Worm (Caenorhabditis elegans) whole organism, early embryonic: ENCODE measurements around the gene osta-2.

Experiments
- B0310.2 ChIP-seq: sonication (generic microtip); optimal IDR thresholded peaks from 2 replicates; lab custom pipeline; 2016; ENCODE audit warnings: mild to moderate bottlenecking, missing genetic modification characterization, missing compliant biosample characterization
- F13C5.2 ChIP-seq: sonication (generic microtip); optimal IDR thresholded peaks from 2 replicates; lab custom pipeline; 2017; ENCODE audit warnings: mild to moderate bottlenecking, missing genetic modification characterization, inconsistent platforms, missing compliant biosample characterization
- aly-1 ChIP-seq: sonication (generic microtip); optimal IDR thresholded peaks from 2 replicates; lab custom pipeline; 2016; ENCODE audit warnings: missing genetic modification characterization, missing compliant biosample characterization
- ama-1 ChIP-seq: fragments of 150-350 bp; optimal IDR thresholded peaks from 2 replicates; lab custom pipeline; 2014
- ceh-13 ChIP-seq: fragments of 200-800 bp; sonication (Bioruptor generic); optimal IDR thresholded peaks from 2 replicates; lab custom pipeline; 2018; ENCODE audit warnings: mild to moderate bottlenecking, missing genetic modification characterization, missing compliant biosample characterization
- ceh-36 ChIP-seq: sonication (generic microtip); optimal IDR thresholded peaks from 2 replicates; lab custom pipeline; 2016; ENCODE audit warnings: missing genetic modification characterization, inconsistent platforms, missing compliant biosample characterization
- ets-7 ChIP-seq: sonication (generic microtip); optimal IDR thresholded peaks from 2 replicates; lab custom pipeline; 2016; ENCODE audit warnings: missing genotype, missing genetic modification characterization, missing compliant biosample characterization
- flt-1 ChIP-seq: fragments of 200-800 bp; sonication (Bioruptor generic); IDR thresholded peaks from 2 replicates; pipeline ENCODE4 v1.3.6; 2022; ENCODE audit warnings: missing genetic modification characterization, missing compliant biosample characterization
- hmbx-1 ChIP-seq: sonication (generic microtip); optimal IDR thresholded peaks from 2 replicates; lab custom pipeline; 2016; ENCODE audit warnings: mild to moderate bottlenecking, missing genetic modification characterization, missing compliant biosample characterization
- hmg-4 ChIP-seq: fragments of 200-800 bp; sonication (Bioruptor generic); optimal IDR thresholded peaks from 2 replicates; lab custom pipeline; 2018; ENCODE audit warnings: mild to moderate bottlenecking, missing genetic modification characterization, missing compliant biosample characterization
- hnd-1 ChIP-seq: sonication (generic microtip); optimal IDR thresholded peaks from 2 replicates; lab custom pipeline; 2016; ENCODE audit warnings: missing genetic modification characterization, missing compliant biosample characterization
- pes-1 ChIP-seq: fragments of 200-800 bp; sonication (Bioruptor generic); IDR thresholded peaks from 2 replicates; pipeline ENCODE4 v1.3.6; 2022; ENCODE audit warnings: missing genetic modification reagents, missing genetic modification characterization, missing compliant biosample characterization
- scrt-1 ChIP-seq: fragments of 200-800 bp; sonication (Bioruptor generic); IDR thresholded peaks from 2 replicates; pipeline ENCODE4 v1.3.6; 2022; ENCODE audit warnings: missing genetic modification characterization, missing compliant biosample characterization
- sea-1 ChIP-seq: fragments of 200-800 bp; sonication (Bioruptor generic); conservative IDR thresholded peaks from 2 replicates; pipeline ENCODE4 v1.3.6; 2022; ENCODE audit warnings: missing genetic modification characterization, missing compliant biosample characterization
- tbx-11 ChIP-seq: fragments of 200-800 bp; sonication (Bioruptor generic); IDR thresholded peaks from 2 replicates; pipeline ENCODE4 v1.3.6; 2022; ENCODE audit warnings: missing genetic modification characterization, missing compliant biosample characterization
- tbx-37 ChIP-seq: fragments of 200-800 bp; sonication (Bioruptor generic); conservative IDR thresholded peaks from 2 replicates; pipeline ENCODE4 v1.3.6; 2022; ENCODE audit warnings: missing genetic modification reagents, missing genetic modification characterization, missing compliant biosample characterization
- tra-4 ChIP-seq: sonication (generic microtip); optimal IDR thresholded peaks from 2 replicates; lab custom pipeline; 2017; ENCODE audit warnings: missing genetic modification characterization, missing compliant biosample characterization

The osta-2 gene

DNA sequence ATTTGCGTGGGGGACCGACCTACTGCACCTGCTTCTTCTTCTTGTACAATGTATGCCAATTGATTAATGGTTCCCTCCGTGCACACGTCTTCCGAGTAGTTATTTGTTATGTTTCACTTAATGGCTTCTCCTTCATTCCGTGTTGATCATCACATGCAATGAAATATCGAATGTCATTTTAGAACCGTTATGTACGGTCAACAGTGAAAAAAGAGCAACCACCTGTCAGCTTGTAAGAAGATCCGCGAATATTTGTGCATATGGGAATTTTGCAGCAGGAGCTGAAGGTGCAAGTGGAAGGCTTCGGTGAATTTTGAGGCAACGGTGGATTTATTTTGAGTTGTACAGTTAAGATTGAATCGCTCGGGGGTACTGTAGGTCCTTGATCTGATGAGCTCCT is 29.1 kb downstream of the osta-2 start:
- no peak for TF ChIP-seq F13C5.2 (tag; lab: Kevin White, UChicago)
- TF ChIP-seq hmg-4 (GFP tag; lab: Kevin White, UChicago) = no peak
- no peak for TF ChIP-seq ceh-36 (tag; lab: Kevin White, UChicago)

DNA sequence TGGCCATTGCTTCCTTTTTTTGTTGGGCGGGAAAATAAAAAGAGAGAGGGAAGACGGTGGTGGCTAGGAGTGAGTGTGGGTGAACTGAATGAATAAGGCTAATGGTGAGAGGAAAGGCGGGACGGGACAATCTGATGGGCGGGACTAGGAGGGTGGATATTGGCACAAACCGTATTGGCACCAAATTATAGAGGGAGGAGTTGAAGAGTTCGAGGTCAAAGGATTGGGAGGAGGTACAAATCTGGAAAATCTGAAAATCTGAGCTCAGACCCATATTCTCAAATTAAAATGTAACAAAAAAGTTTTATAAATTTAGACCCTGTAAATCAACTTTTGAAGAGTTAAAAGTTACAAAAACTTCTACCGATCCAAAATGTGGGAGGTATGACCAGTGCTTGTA is 31.3 kb downstream of the osta-2 start, which contains the start of gene hlh-14:
Gene hlh-14, minus strand, starts transcription at position 101 of the 400 bp plus-strand sequence.
- no peak for TF ChIP-seq hmbx-1 (tag; lab: Kevin White, UChicago)
- no peak; the same call in 1 of the 2 replicates for TF ChIP-seq scrt-1 (GFP tag; lab: Robert Waterston, UW)
- no peak for TF ChIP-seq ceh-36 (tag; lab: Kevin White, UChicago)
- TF ChIP-seq tra-4 (tag; lab: Kevin White, UChicago) = no peak

DNA sequence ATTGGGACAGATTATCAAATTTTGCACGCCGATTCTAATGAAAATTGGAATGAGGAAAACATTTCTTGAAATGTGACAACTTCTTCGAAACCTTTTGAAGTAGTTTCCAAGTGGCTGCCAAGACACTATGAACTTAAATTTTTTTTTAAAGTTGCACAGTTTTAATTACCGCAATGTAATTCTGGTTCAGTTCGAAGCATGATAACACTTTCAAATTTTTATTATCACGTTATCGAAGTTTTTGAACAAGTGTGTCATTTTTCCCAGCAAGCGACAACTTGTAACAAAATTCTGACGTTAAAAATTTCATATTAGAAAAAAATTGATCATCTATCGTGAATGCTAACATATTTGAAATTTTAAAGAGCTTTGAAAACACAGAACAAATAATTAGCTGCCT is 35.3 kb downstream of the osta-2 start:
- TF ChIP-seq hmbx-1 (tag; lab: Kevin White, UChicago) (no peak), hmg-4 (GFP tag; lab: Kevin White, UChicago) (no peak), scrt-1 (GFP tag; lab: Robert Waterston, UW) (no peak), B0310.2 (no peak), ama-1 (lab: Kevin White, UChicago) (no peak), ceh-13 (GFP tag; lab: Kevin White, UChicago) (no peak), sea-1 (GFP tag; lab: Robert Waterston, UW) (no peak), tbx-11 (GFP tag; lab: Robert Waterston, UW) (no peak), ceh-36 (tag; lab: Kevin White, UChicago) (no peak), pes-1 (GFP tag; lab: Robert Waterston, UW) (no peak), ets-7 (no peak), aly-1 (no peak), tra-4 (tag; lab: Kevin White, UChicago) (no peak), hnd-1 (no peak), tbx-37 (GFP tag; lab: Robert Waterston, UW) (no peak)

DNA sequence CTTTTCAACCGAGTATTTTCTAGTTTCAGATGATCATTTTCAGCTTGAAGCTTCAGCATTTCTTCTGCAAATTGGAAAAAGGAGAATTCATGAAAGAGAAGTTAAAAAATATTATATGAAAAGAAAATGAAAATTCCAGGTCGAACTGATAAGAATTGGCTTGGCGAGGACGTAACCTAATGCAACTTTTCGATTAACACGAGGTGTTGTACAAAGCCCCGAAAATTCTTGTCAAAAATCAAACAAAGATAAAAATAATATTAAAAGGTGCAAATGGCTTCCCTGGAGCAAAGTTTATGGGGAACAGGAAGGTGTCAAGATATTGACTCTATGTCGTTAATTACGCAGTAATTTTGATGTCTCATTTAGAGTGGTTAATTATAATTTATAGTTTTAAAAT is 36.9 kb downstream of the osta-2 start:
- TF ChIP-seq F13C5.2 (tag; lab: Kevin White, UChicago) (no peak), tbx-37 (GFP tag; lab: Robert Waterston, UW) (no peak), hmg-4 (GFP tag; lab: Kevin White, UChicago) (no peak), B0310.2 (no peak), flt-1 (no peak), aly-1 (no peak), hmbx-1 (tag; lab: Kevin White, UChicago) (no peak), ets-7 (no peak), ceh-36 (tag; lab: Kevin White, UChicago) (no peak), hnd-1 (no peak), ceh-13 (GFP tag; lab: Kevin White, UChicago) (no peak), tra-4 (tag; lab: Kevin White, UChicago) (no peak), scrt-1 (GFP tag; lab: Robert Waterston, UW) (no peak), ama-1 (lab: Kevin White, UChicago) (no peak)

DNA sequence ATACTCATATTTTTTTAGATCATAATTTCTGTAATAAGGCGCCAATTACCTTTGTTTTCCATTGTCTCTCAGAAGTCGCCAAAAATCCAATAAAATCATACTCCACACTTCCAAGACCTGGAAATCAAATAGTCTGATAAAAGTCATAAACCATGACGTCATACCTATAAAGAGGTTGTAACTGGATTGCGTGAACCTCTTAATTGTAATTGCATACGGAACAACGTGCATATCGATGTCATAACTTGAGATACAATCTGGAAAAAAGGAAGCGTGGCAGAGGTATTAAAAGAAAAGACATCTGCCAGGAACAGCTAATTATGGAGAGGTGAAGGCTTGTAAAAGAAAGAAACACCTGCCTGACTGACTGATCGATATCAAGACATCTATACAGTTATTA is 37.6 kb downstream of the osta-2 start, which contains the start of gene F10C1.9:
Gene F10C1.9, minus strand, starts transcription at position 197 of the 400 bp plus-strand sequence.
- no peak for TF ChIP-seq tbx-37 (GFP tag; lab: Robert Waterston, UW)
- TF ChIP-seq hmbx-1 (tag; lab: Kevin White, UChicago) = no peak
- no peak for TF ChIP-seq tbx-11 (GFP tag; lab: Robert Waterston, UW)
- no peak for TF ChIP-seq ceh-36 (tag; lab: Kevin White, UChicago)
- TF ChIP-seq hmg-4 (GFP tag; lab: Kevin White, UChicago) = no peak
- TF ChIP-seq F13C5.2 (tag; lab: Kevin White, UChicago) = no peak
- TF ChIP-seq aly-1 = no peak
- TF ChIP-seq ceh-13 (GFP tag; lab: Kevin White, UChicago) = no peak
- no peak for TF ChIP-seq pes-1 (GFP tag; lab: Robert Waterston, UW)
- TF ChIP-seq tra-4 (tag; lab: Kevin White, UChicago) = no peak

DNA sequence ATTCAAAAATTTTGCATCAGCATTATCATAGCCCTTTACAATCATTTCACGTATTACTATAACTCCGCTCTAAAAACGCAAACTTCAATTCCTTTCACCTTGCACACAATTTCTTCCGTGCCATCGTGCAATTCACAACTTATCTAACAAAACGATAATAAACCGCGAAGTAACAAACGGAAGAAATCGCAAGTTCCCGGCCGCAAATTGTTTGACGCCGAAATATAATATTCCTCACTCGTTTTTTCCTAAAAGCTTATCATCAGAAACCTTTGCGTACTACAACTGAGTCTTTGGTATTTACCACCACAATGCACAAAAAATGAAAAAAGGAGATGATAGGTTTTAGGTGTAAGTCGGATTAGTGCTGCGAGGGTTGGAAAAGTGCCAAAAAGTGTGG is 39.8 kb downstream of the osta-2 start:
- TF ChIP-seq pes-1 (GFP tag; lab: Robert Waterston, UW) (no peak), F13C5.2 (tag; lab: Kevin White, UChicago) (no peak), hnd-1 (no peak), hmg-4 (GFP tag; lab: Kevin White, UChicago) (no peak), tbx-11 (GFP tag; lab: Robert Waterston, UW) (no peak), tra-4 (tag; lab: Kevin White, UChicago) (no peak), aly-1 (no peak), ama-1 (lab: Kevin White, UChicago) (no peak)

DNA sequence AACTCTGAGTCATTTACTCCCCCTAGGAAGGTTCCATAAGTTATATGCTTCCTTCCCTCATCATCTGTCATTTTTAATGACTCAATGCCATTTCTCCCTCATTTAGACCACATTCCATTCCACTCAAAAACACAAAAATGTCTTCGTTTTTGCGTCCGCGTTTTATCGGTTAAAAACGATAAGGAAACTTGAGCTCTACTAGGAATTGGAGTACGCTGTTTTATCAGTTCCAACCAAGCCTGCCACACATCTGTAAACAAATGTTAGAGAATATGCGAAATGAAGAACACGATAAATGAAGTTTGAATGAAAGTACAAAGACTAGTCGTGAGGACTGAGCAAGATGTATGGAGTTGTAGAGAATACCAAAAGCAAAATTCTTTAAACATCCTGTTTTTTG is 40.9 kb downstream of the osta-2 start:
- TF ChIP-seq tbx-11 (GFP tag; lab: Robert Waterston, UW) (no peak), pes-1 (GFP tag; lab: Robert Waterston, UW) (no peak), ama-1 (lab: Kevin White, UChicago) (no peak), B0310.2 (no peak), sea-1 (GFP tag; lab: Robert Waterston, UW) (no peak), scrt-1 (GFP tag; lab: Robert Waterston, UW) (no peak), tra-4 (tag; lab: Kevin White, UChicago) (no peak), aly-1 (no peak)

DNA sequence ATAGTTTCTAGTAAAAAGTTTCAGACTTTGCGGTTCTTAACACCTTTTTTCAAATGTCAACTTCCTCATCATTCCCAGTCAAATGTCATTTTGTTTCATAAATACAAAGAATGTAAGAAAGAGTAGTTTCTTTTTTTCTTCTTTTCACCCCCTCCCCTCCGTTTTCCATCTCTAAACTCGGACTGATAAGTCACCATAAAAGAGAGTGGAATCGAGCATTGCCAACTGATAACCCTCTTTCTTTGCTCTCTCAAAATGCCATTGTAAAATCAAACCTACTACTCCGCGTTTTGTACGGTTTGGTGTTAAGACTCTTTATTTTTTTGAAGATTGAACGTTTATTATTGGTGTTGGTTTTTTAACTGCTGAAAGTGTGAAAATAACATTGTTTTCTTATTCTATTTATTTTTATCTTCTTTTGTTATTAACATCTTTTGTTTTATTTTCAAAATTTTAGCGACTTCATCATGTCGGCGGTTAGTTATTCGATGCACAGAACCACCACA is 42.3 kb downstream of the osta-2 start, which contains the start of gene ifb-2:
Gene ifb-2, plus strand, starts transcription at position 456 of the 506 bp plus-strand sequence.
- no peak for TF ChIP-seq ceh-36 (tag; lab: Kevin White, UChicago)
- no peak for TF ChIP-seq ets-7
- TF ChIP-seq ceh-13 (GFP tag; lab: Kevin White, UChicago) = no peak
- TF ChIP-seq flt-1 = no peak
- TF ChIP-seq ama-1 (lab: Kevin White, UChicago) = no peak
- TF ChIP-seq hnd-1 = no peak
- TF ChIP-seq tbx-11 (GFP tag; lab: Robert Waterston, UW) = no peak
- no peak for TF ChIP-seq sea-1 (GFP tag; lab: Robert Waterston, UW)
- no peak for TF ChIP-seq pes-1 (GFP tag; lab: Robert Waterston, UW)
- TF ChIP-seq F13C5.2 (tag; lab: Kevin White, UChicago) = no peak
- no peak for TF ChIP-seq hmbx-1 (tag; lab: Kevin White, UChicago)
